Fruit fly (Drosophila melanogaster) whole organism, embryonic: ENCODE data around the gene Gk2.

Experiments
- Ada2b ChIP-seq: fragments of 200-800 bp; sonication (Bioruptor generic); IDR thresholded peaks from 2 replicates; pipeline ENCODE4 v1.3.6; 2022; ENCODE audit warnings: missing biosample characterization, missing genetic modification characterization
- Asciz ChIP-seq: fragments of 200-800 bp; sonication (Bioruptor generic); optimal IDR thresholded peaks from 2 replicates; lab custom pipeline; 2017; ENCODE audit warnings: missing biosample characterization, mild to moderate bottlenecking, missing genetic modification characterization, missing genetic modification reagents
- Blimp-1 ChIP-seq: fragments of 200-800 bp; sonication (Bioruptor generic); optimal IDR thresholded peaks from 3 replicates; lab custom pipeline; 2018; ENCODE audit warnings: missing biosample characterization, missing genetic modification characterization, mild to moderate bottlenecking, moderate library complexity, missing genetic modification reagents
- Bteb2 ChIP-seq: fragments of 200-800 bp; sonication (Bioruptor generic); optimal IDR thresholded peaks from 2 replicates; lab custom pipeline; 2016; ENCODE audit warnings: missing biosample characterization, missing genetic modification characterization
- CG1024 ChIP-seq: fragments of 200-800 bp; sonication (Bioruptor generic); IDR thresholded peaks from 2 replicates; pipeline ENCODE4 v1.3.6; 2022; ENCODE audit warnings: missing biosample characterization, missing genetic modification characterization
- CG10321 ChIP-seq: fragments of 200-800 bp; sonication (Bioruptor generic); IDR thresholded peaks from 2 replicates; pipeline ENCODE4 v1.3.6; 2022; ENCODE audit warnings: missing biosample characterization, missing genetic modification characterization
- CG11504 ChIP-seq: fragments of 200-800 bp; sonication (Bioruptor generic); optimal IDR thresholded peaks from 3 replicates; lab custom pipeline; 2019; ENCODE audit warnings: missing biosample characterization, mild to moderate bottlenecking, missing genetic modification characterization, moderate library complexity
- CG11560 ChIP-seq: fragments of 200-800 bp; sonication (Bioruptor generic); IDR thresholded peaks from 3 replicates; pipeline ENCODE4 v1.3.6; 2022; ENCODE audit warnings: missing biosample characterization, missing genetic modification characterization
- CG11696 ChIP-seq: fragments of 200-800 bp; sonication (Bioruptor generic); IDR thresholded peaks from 2 replicates; pipeline ENCODE4 v1.3.6; 2022; ENCODE audit warnings: missing biosample characterization, missing genetic modification characterization
- CG12299 ChIP-seq: fragments of 200-800 bp; sonication (Bioruptor generic); optimal IDR thresholded peaks from 2 replicates; lab custom pipeline; 2018; ENCODE audit warnings: missing biosample characterization, mild to moderate bottlenecking, missing genetic modification characterization
- CG14014 ChIP-seq: fragments of 200-800 bp; sonication (Bioruptor generic); IDR thresholded peaks from 2 replicates; pipeline ENCODE4 v1.3.6; 2022; ENCODE audit warnings: missing biosample characterization, missing genetic modification characterization
- CG16779 ChIP-seq: fragments of 200-800 bp; sonication (Bioruptor generic); IDR thresholded peaks from 2 replicates; pipeline ENCODE4 v1.3.6; 2022; ENCODE audit warnings: missing biosample characterization, missing genetic modification characterization
- CG16863 ChIP-seq: fragments of 200-800 bp; sonication (Bioruptor generic); optimal IDR thresholded peaks from 3 replicates; lab custom pipeline; 2016; ENCODE audit warnings: missing biosample characterization, missing genetic modification characterization
- CG17568 ChIP-seq: fragments of 200-800 bp; sonication (Bioruptor generic); optimal IDR thresholded peaks from 2 replicates; lab custom pipeline; 2018; ENCODE audit warnings: missing biosample characterization, mild to moderate bottlenecking, missing genetic modification characterization, moderate library complexity
- CG32767 ChIP-seq: fragments of 200-800 bp; sonication (Bioruptor generic); IDR thresholded peaks from 2 replicates; pipeline ENCODE4 v1.3.6; 2022; ENCODE audit warnings: missing biosample characterization, missing genetic modification characterization
- CG4360 ChIP-seq: fragments of 200-800 bp; sonication (Bioruptor generic); IDR thresholded peaks from 2 replicates; pipeline ENCODE4 v1.3.6; 2022; ENCODE audit warnings: missing biosample characterization, missing genetic modification characterization
- CG5245 ChIP-seq: fragments of 200-800 bp; sonication (Bioruptor generic); optimal IDR thresholded peaks from 3 replicates; lab custom pipeline; 2016; ENCODE audit warnings: missing biosample characterization, missing genetic modification characterization
- CG6791 ChIP-seq: fragments of 200-800 bp; sonication (Bioruptor generic); IDR thresholded peaks from 3 replicates; pipeline ENCODE4 v1.3.6; 2022; ENCODE audit warnings: missing biosample characterization, missing genetic modification characterization; ENCODE audit not compliant: partially characterized antibody
- CG6854 ChIP-seq: fragments of 200-800 bp; sonication (Bioruptor generic); optimal IDR thresholded peaks from 3 replicates; lab custom pipeline; 2017; ENCODE audit warnings: missing biosample characterization, mild to moderate bottlenecking, missing genetic modification characterization
- CG7357 ChIP-seq: fragments of 200-800 bp; sonication (Bioruptor generic); IDR thresholded peaks from 3 replicates; pipeline ENCODE4 v1.3.6; 2022; ENCODE audit warnings: missing biosample characterization, missing genetic modification characterization
- CG7786 ChIP-seq: fragments of 200-800 bp; sonication (Bioruptor generic); optimal IDR thresholded peaks from 2 replicates; lab custom pipeline; 2016; ENCODE audit warnings: missing biosample characterization, missing genetic modification characterization
- CG8765 ChIP-seq: fragments of 200-800 bp; sonication (Bioruptor generic); IDR thresholded peaks from 2 replicates; pipeline ENCODE4 v1.3.6; 2022; ENCODE audit warnings: missing biosample characterization, missing genetic modification characterization
- CG9437 ChIP-seq: fragments of 200-800 bp; sonication (Bioruptor generic); optimal IDR thresholded peaks from 2 replicates; lab custom pipeline; 2018; ENCODE audit warnings: missing biosample characterization, mild to moderate bottlenecking, missing genetic modification characterization
- CG9876 ChIP-seq: fragments of 200-800 bp; sonication (Bioruptor generic); optimal IDR thresholded peaks from 2 replicates; lab custom pipeline; 2016; ENCODE audit warnings: missing biosample characterization, missing genetic modification characterization
- Drgx ChIP-seq: fragments of 200-800 bp; sonication (Bioruptor generic); IDR thresholded peaks from 2 replicates; pipeline ENCODE4 v1.3.6; 2022; ENCODE audit warnings: missing biosample characterization, missing genetic modification characterization
- Ets65A ChIP-seq: fragments of 200-800 bp; sonication (Bioruptor generic); peaks from one replicate; lab custom pipeline; 2016; ENCODE audit warnings: missing biosample characterization, missing genetic modification characterization
- Gug ChIP-seq: fragments of 200-800 bp; sonication (Bioruptor generic); IDR thresholded peaks from 4 replicates; pipeline ENCODE4 v1.3.6; 2022; ENCODE audit warnings: missing biosample characterization, missing genetic modification characterization
- Hmr ChIP-seq: fragments of 200-800 bp; sonication (Bioruptor generic); optimal IDR thresholded peaks from 3 replicates; lab custom pipeline; 2017; ENCODE audit warnings: mild to moderate bottlenecking, missing biosample characterization, missing genetic modification reagents, missing genetic modification characterization
- Hr51 ChIP-seq, 2 experiments: fragments of 200-800 bp; sonication (Bioruptor generic); optimal IDR thresholded peaks; 2 replicates in 1 of 2; 3 replicates in 1 of 2; lab custom pipeline; 2016 to 2018; ENCODE audit warnings: missing biosample characterization in 2 of 2, missing genetic modification characterization in 2 of 2, mild to moderate bottlenecking in 1 of 2, moderate library complexity in 1 of 2
- Meics ChIP-seq: fragments of 200-800 bp; sonication (Bioruptor generic); optimal IDR thresholded peaks from 2 replicates; lab custom pipeline; 2017; ENCODE audit warnings: missing biosample characterization, mild to moderate bottlenecking, missing genetic modification characterization
- NC2α ChIP-seq: fragments of 200-800 bp; sonication (Bioruptor generic); optimal IDR thresholded peaks from 2 replicates; lab custom pipeline; 2016; ENCODE audit warnings: missing biosample characterization, missing genetic modification characterization
- NK7.1 ChIP-seq: fragments of 200-800 bp; sonication (Bioruptor generic); optimal IDR thresholded peaks from 3 replicates; lab custom pipeline; 2016; ENCODE audit warnings: missing biosample characterization, missing genetic modification characterization
- NfI ChIP-seq: fragments of 200-800 bp; sonication (Bioruptor generic); optimal IDR thresholded peaks from 3 replicates; lab custom pipeline; 2018; ENCODE audit warnings: missing biosample characterization, mild to moderate bottlenecking, missing genetic modification characterization, moderate library complexity
- Sox100B ChIP-seq: fragments of 200-800 bp; sonication (Bioruptor generic); optimal IDR thresholded peaks from 3 replicates; lab custom pipeline; 2018; ENCODE audit warnings: missing biosample characterization, mild to moderate bottlenecking, missing genetic modification characterization
- TFAM ChIP-seq: fragments of 200-800 bp; sonication (Bioruptor generic); optimal IDR thresholded peaks from 2 replicates; lab custom pipeline; 2017; ENCODE audit warnings: missing biosample characterization, missing genetic modification characterization, inconsistent platforms
- ase ChIP-seq: fragments of 200-800 bp; sonication (Bioruptor generic); IDR thresholded peaks from 3 replicates; pipeline ENCODE4 v1.3.6; 2022; ENCODE audit warnings: missing biosample characterization, missing genetic modification characterization
- bab2 ChIP-seq: fragments of 200-800 bp; sonication (Bioruptor generic); optimal IDR thresholded peaks from 2 replicates; lab custom pipeline; 2016; ENCODE audit warnings: missing biosample characterization, missing genetic modification characterization
- ci ChIP-seq: fragments of 200-800 bp; sonication (Bioruptor generic); IDR thresholded peaks from 3 replicates; pipeline ENCODE4 v1.3.6; 2022; ENCODE audit warnings: missing biosample characterization, missing genetic modification characterization
- crol ChIP-seq: fragments of 200-800 bp; sonication (Bioruptor generic); IDR thresholded peaks from 2 replicates; pipeline ENCODE4 v1.3.6; 2022; ENCODE audit warnings: missing biosample characterization, missing genetic modification characterization
- crp ChIP-seq, 2 experiments: fragments of 200-800 bp; sonication (Bioruptor generic); optimal IDR thresholded peaks; 2 replicates in 1 of 2; 3 replicates in 1 of 2; lab custom pipeline; 2017; ENCODE audit warnings: missing biosample characterization in 2 of 2, missing genetic modification characterization in 2 of 2, mild to moderate bottlenecking in 1 of 2, moderate library complexity in 1 of 2
- cwo ChIP-seq: fragments of 200-800 bp; sonication (Bioruptor generic); optimal IDR thresholded peaks from 3 replicates; lab custom pipeline; 2017; ENCODE audit warnings: missing biosample characterization, missing genetic modification characterization, mild to moderate bottlenecking, moderate library complexity, missing genetic modification reagents
- fd3F ChIP-seq: fragments of 200-800 bp; sonication (Bioruptor generic); optimal IDR thresholded peaks from 2 replicates; lab custom pipeline; 2018; ENCODE audit warnings: missing biosample characterization, mild to moderate bottlenecking, missing genetic modification characterization, moderate library complexity
- grau ChIP-seq: fragments of 200-800 bp; optimal IDR thresholded peaks from 3 replicates; lab custom pipeline; 2019; ENCODE audit warnings: missing biosample characterization, mild to moderate bottlenecking, missing genetic modification characterization, moderate library complexity
- gsb ChIP-seq: fragments of 200-800 bp; sonication (Bioruptor generic); IDR thresholded peaks from 2 replicates; pipeline ENCODE4 v1.3.6; 2022; ENCODE audit warnings: missing biosample characterization, missing genetic modification characterization
- hth ChIP-seq: fragments of >200 bp; optimal IDR thresholded peaks from 2 replicates; lab custom pipeline; 2017; ENCODE audit warnings: inconsistent platforms
- p53 ChIP-seq: fragments of 200-800 bp; sonication (Bioruptor generic); optimal IDR thresholded peaks from 2 replicates; lab custom pipeline; 2016; ENCODE audit warnings: missing biosample characterization, missing genetic modification characterization
- pan ChIP-seq, 4 experiments: fragments of >200 bp in 3 of 4; fragments of 200-800 bp in 1 of 4; sonication (Bioruptor generic) in 1 of 4; optimal IDR thresholded peaks in 3 of 4; IDR thresholded peaks in 1 of 4; 2 replicates each; pipeline versions ENCODE4 v1.3.6 to Lab custom; 2017 to 2022; ENCODE audit warnings: missing biosample characterization in 2 of 4, missing genetic modification characterization in 2 of 4, mixed read lengths in 1 of 4
- sd ChIP-seq: fragments of 200-800 bp; sonication (Bioruptor generic); optimal IDR thresholded peaks from 3 replicates; lab custom pipeline; 2018; ENCODE audit warnings: missing biosample characterization, mild to moderate bottlenecking, missing genetic modification characterization, moderate library complexity
- slbo ChIP-seq: fragments of 200-800 bp; sonication (Bioruptor generic); IDR thresholded peaks from 2 replicates; pipeline ENCODE4 v1.3.6; 2022; ENCODE audit warnings: missing biosample characterization, missing genetic modification characterization
- so ChIP-seq: fragments of 200-800 bp; sonication (Bioruptor generic); IDR thresholded peaks from 3 replicates; pipeline ENCODE4 v1.3.6; 2022; ENCODE audit warnings: missing biosample characterization, missing genetic modification characterization
- ttk ChIP-seq: fragments of 200-800 bp; sonication (Bioruptor generic); IDR thresholded peaks from 2 replicates; pipeline ENCODE4 v2.1.2; 2022; ENCODE audit warnings: missing biosample characterization, missing genetic modification characterization

The Gk2 gene

DNA sequence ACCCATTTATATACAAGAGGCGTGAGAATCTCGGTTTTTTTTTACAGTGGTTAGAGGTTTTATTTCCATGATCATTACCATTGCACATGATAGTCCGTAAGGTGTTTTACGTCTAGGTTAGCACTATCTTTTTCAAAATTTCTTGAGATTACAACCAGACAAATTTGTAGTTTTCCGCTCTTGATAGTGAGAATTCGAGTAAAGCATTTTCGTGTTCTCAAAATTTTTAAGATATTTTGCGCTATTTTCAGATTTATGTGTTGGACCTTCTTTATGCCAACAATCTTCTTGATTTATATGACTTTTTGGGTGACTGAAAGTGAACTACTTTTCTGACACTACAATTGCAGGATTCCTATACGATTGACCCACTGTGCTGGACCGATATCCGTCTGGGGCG lies 2.9 kb downstream of the Gk2 start:
- TF ChIP-seq crol (no peak), CG8765 (GFP tag; lab: Robert Waterston, UW) (no peak), CG11696 (no peak), so (GFP tag; lab: Robert Waterston, UW) (no peak), Sox100B (GFP tag; lab: Kevin White, UChicago) (peak; percentile 36), hth (lab: Kevin White, UChicago) (no peak), grau (tag; lab: Kevin White, UChicago) (peak; percentile 9), CG6791 (no peak), fd3F (peak; percentile 14), CG10321 (no peak), Ada2b (GFP tag; lab: Robert Waterston, UW) (0 out of 2 replicates have a peak, but pooled peaks have one; percentile 6), ase (GFP tag; lab: Robert Waterston, UW) (0 out of 3 replicates have a peak, but pooled peaks have one; percentile 30), CG7357 (GFP tag; lab: Robert Waterston, UW) (0 out of 3 replicates have a peak, but pooled peaks have one; percentile 7), cwo (no peak), crp (GFP tag; optimal IDR thresholded peaks at IDR 0.05; lab: Kevin White, UChicago) (no peak), ci (GFP tag; lab: Robert Waterston, UW) (no peak), CG16863 (GFP tag; lab: Kevin White, UChicago) (no peak), CG5245 (GFP tag; lab: Kevin White, UChicago) (no peak), NK7.1 (GFP tag; lab: Kevin White, UChicago) (no peak), NC2α (GFP tag; lab: Kevin White, UChicago) (no peak), p53 (GFP tag; lab: Kevin White, UChicago) (no peak), CG32767 (GFP tag; lab: Robert Waterston, UW) (no peak), Meics (GFP tag; lab: Kevin White, UChicago) (no peak), CG11504 (peak; percentile 56), CG7786 (GFP tag; lab: Kevin White, UChicago) (no peak), bab2 (GFP tag; lab: Kevin White, UChicago) (no peak), CG14014 (GFP tag; lab: Robert Waterston, UW) (no peak), gsb (GFP tag; lab: Robert Waterston, UW) (no peak), ttk (0 out of 2 replicates have a peak, but pooled peaks have one; percentile 11), Hr51 (GFP tag; optimal IDR thresholded peaks at IDR 0.05; lab: Kevin White, UChicago) (peak in 1 of 2 experiments; percentile 64), TFAM (no peak), CG9876 (no peak), CG16779 (no peak), CG12299 (tag; lab: Kevin White, UChicago) (no peak), Blimp-1 (no peak), CG11560 (tag; lab: Robert Waterston, UW) (no peak), CG9437 (GFP tag; lab: Kevin White, UChicago) (peak; percentile 15), NfI (GFP tag; lab: Kevin White, UChicago) (no peak), sd (tag; lab: Kevin White, UChicago) (no peak), Drgx (GFP tag; lab: Robert Waterston, UW) (no peak), CG4360 (no peak), CG17568 (GFP tag; lab: Kevin White, UChicago) (no peak), Gug (GFP tag; lab: Robert Waterston, UW) (no peak; the same call in 3 of the 4 replicates), Ets65A (GFP tag; lab: Kevin White, UChicago) (peak; percentile 77), Asciz (GFP tag; lab: Kevin White, UChicago) (no peak), CG1024 (GFP tag; lab: Robert Waterston, UW) (no peak), Hmr (no peak), slbo (GFP tag; lab: Robert Waterston, UW) (0 out of 2 replicates have a peak, but pooled peaks have one; percentile 7), pan (optimal IDR thresholded peaks at IDR 0.05; lab: Kevin White, UChicago) (no peak), pan (GFP tag; optimal IDR thresholded peaks at IDR 0.05 in 1 of 2, IDR thresholded peaks at IDR 0.05 in 1 of 2) (peak in 1 of 2 experiments; percentile 45), CG6854 (GFP tag; lab: Kevin White, UChicago) (no peak), Bteb2 (GFP tag; lab: Kevin White, UChicago) (no peak)
